Fruit fly (Drosophila melanogaster): ENCODE results near the gene CG42716.

- TF ChIP-seq Dll (optimal IDR thresholded peaks at IDR 0.05), result no peak
- TF ChIP-seq pan (optimal IDR thresholded peaks at IDR 0.05), result no peak
These were observed 12.3 kb downstream of the CG42716 start for dm6 chr3L:16045831-16046336.
